Worm (Caenorhabditis elegans) whole organism, mixed stage, embryonic: ENCODE data around the gene srh-140.

Experiments used
- M03D4.4 ChIP-seq: sonication (generic microtip); optimal IDR thresholded peaks from 2 replicates; lab custom pipeline; 2017; ENCODE audit warnings: mild to moderate bottlenecking, missing genetic modification characterization, missing compliant biosample characterization
- bed-3 ChIP-seq: fragments of 200-800 bp; sonication (Bioruptor generic); optimal IDR thresholded peaks from 3 replicates; lab custom pipeline; 2018; ENCODE audit warnings: mild to moderate bottlenecking, missing genetic modification characterization, moderate library complexity, missing compliant biosample characterization
- blmp-1 ChIP-seq: fragments of 150-350 bp; optimal IDR thresholded peaks from 2 replicates; lab custom pipeline; 2014; ENCODE audit warnings: missing biosample characterization, missing genetic modification characterization
- ceh-39 ChIP-seq: fragments of 150-350 bp; optimal IDR thresholded peaks from 2 replicates; lab custom pipeline; 2014; ENCODE audit warnings: missing biosample characterization, missing genetic modification characterization
- ceh-83 ChIP-seq: fragments of 200-800 bp; sonication (Bioruptor generic); optimal IDR thresholded peaks from 2 replicates; lab custom pipeline; 2018; ENCODE audit warnings: mild to moderate bottlenecking, missing genetic modification characterization, missing compliant biosample characterization
- ces-1 ChIP-seq: fragments of 150-350 bp; optimal IDR thresholded peaks from 2 replicates; lab custom pipeline; 2014; ENCODE audit warnings: missing biosample characterization, missing genetic modification reagents, missing genetic modification characterization
- cnd-1 ChIP-seq: fragments of 200-800 bp; sonication (Bioruptor generic); optimal IDR thresholded peaks from 2 replicates; lab custom pipeline; 2018; ENCODE audit warnings: mild to moderate bottlenecking, missing genetic modification characterization, missing compliant biosample characterization
- drap-1 ChIP-seq: fragments of 200-800 bp; sonication (Bioruptor generic); optimal IDR thresholded peaks from 3 replicates; lab custom pipeline; 2018; ENCODE audit warnings: mild to moderate bottlenecking, missing genetic modification characterization, missing compliant biosample characterization
- elt-1 ChIP-seq: sonication (generic microtip); optimal IDR thresholded peaks from 2 replicates; lab custom pipeline; 2017; ENCODE audit warnings: missing genetic modification characterization, mild to moderate bottlenecking, missing compliant biosample characterization, antibody characterized with exemption, moderate library complexity, borderline replicate concordance; ENCODE audit not compliant: insufficient read depth
- elt-3 ChIP-seq: fragments of 150-350 bp; optimal IDR thresholded peaks from 2 replicates; lab custom pipeline; 2014; ENCODE audit warnings: missing biosample characterization, missing genetic modification characterization
- hlh-1 ChIP-seq: fragments of 150-350 bp; optimal IDR thresholded peaks from 2 replicates; lab custom pipeline; 2014; ENCODE audit warnings: missing biosample characterization, missing genetic modification reagents, missing genetic modification characterization
- lin-13 ChIP-seq: fragments of 150-350 bp; optimal IDR thresholded peaks from 2 replicates; lab custom pipeline; 2014; ENCODE audit warnings: missing biosample characterization, missing genetic modification characterization
- lin-32 ChIP-seq: fragments of 200-800 bp; sonication (Bioruptor generic); optimal IDR thresholded peaks from 2 replicates; lab custom pipeline; 2018; ENCODE audit warnings: mild to moderate bottlenecking, missing genetic modification characterization, missing compliant biosample characterization
- lsy-2 ChIP-seq: fragments of 150-350 bp; optimal IDR thresholded peaks from 2 replicates; lab custom pipeline; 2014; ENCODE audit warnings: missing biosample characterization, missing genetic modification characterization
- mab-5 ChIP-seq: fragments of 150-350 bp; optimal IDR thresholded peaks from 2 replicates; lab custom pipeline; 2014; ENCODE audit warnings: missing biosample characterization, missing genetic modification characterization
- mep-1 ChIP-seq: fragments of 150-350 bp; optimal IDR thresholded peaks from 2 replicates; lab custom pipeline; 2017; ENCODE audit warnings: missing biosample characterization, missing genetic modification reagents, missing genetic modification characterization, inconsistent platforms
- nhr-237 ChIP-seq: fragments of 150-350 bp; optimal IDR thresholded peaks from 2 replicates; lab custom pipeline; 2014; ENCODE audit warnings: missing biosample characterization, missing genetic modification characterization
- nhr-76 ChIP-seq: sonication (generic microtip); optimal IDR thresholded peaks from 2 replicates; lab custom pipeline; 2017; ENCODE audit warnings: missing biosample characterization, missing genetic modification characterization
- pha-4 ChIP-seq: fragments of 150-350 bp; optimal IDR thresholded peaks from 2 replicates; lab custom pipeline; 2018; ENCODE audit warnings: missing biosample characterization, missing genetic modification reagents, missing genetic modification characterization
- sptf-1 ChIP-seq: sonication (generic microtip); optimal IDR thresholded peaks from 2 replicates; lab custom pipeline; 2017; ENCODE audit warnings: mild to moderate bottlenecking, missing genetic modification characterization, moderate library complexity, missing compliant biosample characterization
- unc-62 ChIP-seq: fragments of 150-350 bp; optimal IDR thresholded peaks from 2 replicates; lab custom pipeline; 2014; ENCODE audit warnings: missing biosample characterization, missing genetic modification reagents, missing genetic modification characterization
- zip-8 ChIP-seq: fragments of 150-350 bp; optimal IDR thresholded peaks from 2 replicates; lab custom pipeline; 2014; ENCODE audit warnings: missing biosample characterization, missing genetic modification characterization
- ztf-11 ChIP-seq: fragments of 150-350 bp; optimal IDR thresholded peaks from 2 replicates; lab custom pipeline; 2014; ENCODE audit warnings: missing biosample characterization, missing genetic modification characterization

The srh-140 gene

DNA sequence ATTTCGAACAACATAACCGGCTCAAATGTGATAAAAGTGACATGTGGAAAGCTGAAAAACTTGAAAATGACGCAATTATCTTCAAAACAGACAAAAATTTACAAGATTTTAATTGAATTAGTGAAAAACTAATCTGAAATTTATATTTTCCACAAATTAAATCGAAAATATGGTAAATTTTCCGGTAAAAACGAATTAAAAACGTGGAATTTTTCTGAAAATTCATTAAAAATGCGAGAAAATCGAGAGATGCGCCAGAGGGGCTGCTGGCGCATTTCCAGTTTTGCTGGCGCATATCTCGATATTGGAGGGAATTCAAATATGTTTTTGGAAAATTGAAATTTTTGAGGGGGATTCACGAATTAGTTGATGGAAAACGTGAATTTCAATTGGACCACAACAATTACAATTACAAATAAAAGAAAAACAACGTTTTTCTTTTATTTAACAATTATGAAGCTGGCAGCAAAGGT is 44.2 kb downstream of the srh-140 start, which contains the start of the genes haf-3 and F57A10.2:
Gene haf-3 (minus strand): TSS at position 51 of the 473 bp plus-strand sequence.
Gene F57A10.2 (plus strand): TSS at position 454 of the 473 bp plus-strand sequence.
- no peak for TF ChIP-seq elt-3 (tag; lab: Kevin White, UChicago)
- peak; percentile 74 for TF ChIP-seq sptf-1 (tag; lab: Kevin White, UChicago)
- peak; percentile 67 for TF ChIP-seq ces-1 (GFP tag; lab: Kevin White, UChicago)
- peak; percentile 77 for TF ChIP-seq lsy-2 (tag; lab: Kevin White, UChicago)
- TF ChIP-seq nhr-237: peak; percentile 82
- peak; percentile 23 for TF ChIP-seq hlh-1 (tag; lab: Kevin White, UChicago)
- peak; percentile 11 for TF ChIP-seq elt-1 (tag; lab: Kevin White, UChicago)
- TF ChIP-seq ceh-39: peak; percentile 43
- TF ChIP-seq mab-5 (tag; lab: Kevin White, UChicago): peak; percentile 62
- peak; percentile 91 for TF ChIP-seq mep-1 (tag; lab: Kevin White, UChicago)
- peak; percentile 85 for TF ChIP-seq lin-13 (tag; lab: Kevin White, UChicago)
- peak; percentile 46 for TF ChIP-seq M03D4.4 (tag; lab: Kevin White, UChicago)
- TF ChIP-seq cnd-1 (tag; lab: Kevin White, UChicago): no peak
- TF ChIP-seq drap-1: peak; percentile 79
- TF ChIP-seq zip-8 (tag; lab: Kevin White, UChicago): no peak
- peak; percentile 48 for TF ChIP-seq pha-4 (tag; lab: Kevin White, UChicago)
- TF ChIP-seq ceh-83: no peak
- TF ChIP-seq, all 35 proteins: peak for 13

DNA sequence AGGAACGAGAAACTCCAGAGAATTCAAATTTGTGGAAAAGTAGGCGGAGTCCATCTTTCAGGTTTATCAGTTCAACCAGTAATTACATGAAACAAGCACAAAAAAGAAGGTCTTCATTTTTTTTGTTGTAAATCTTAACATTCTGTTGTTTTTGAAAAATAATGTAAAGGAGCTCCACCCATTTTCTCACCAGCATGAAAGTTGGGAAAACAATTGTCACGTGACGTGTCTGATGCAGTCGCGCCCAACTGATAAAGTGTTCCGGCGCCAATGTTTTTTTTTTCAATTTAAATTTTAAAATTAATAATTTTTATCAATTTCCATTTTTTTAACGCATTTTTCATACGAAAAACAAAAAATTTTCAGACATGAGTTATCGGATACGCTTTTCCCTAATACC is 47.1 kb downstream of the srh-140 start, which contains the start of gene F57A10.4:
Gene F57A10.4 (plus strand): TSS at position 367 of the 400 bp plus-strand sequence.
- no peak for TF ChIP-seq cnd-1 (tag; lab: Kevin White, UChicago)
- no peak for TF ChIP-seq nhr-76
- no peak for TF ChIP-seq unc-62
- TF ChIP-seq blmp-1 (tag; lab: Kevin White, UChicago): no peak
- no peak for TF ChIP-seq ztf-11 (tag; lab: Kevin White, UChicago)
- TF ChIP-seq, all 35 proteins: peak for 0

- TF ChIP-seq bed-3 (GFP tag; lab: Kevin White, UChicago): no peak
- TF ChIP-seq ztf-11 (tag; lab: Kevin White, UChicago): no peak
- TF ChIP-seq lin-32 (GFP tag; lab: Kevin White, UChicago): no peak
These were observed 51.2 kb downstream of the srh-140 start, which contains the start of gene nhr-60 for ce11 chrV:15773141-15773540. Gene nhr-60, minus strand, starts transcription at chrV:15773241.
